Worm (Caenorhabditis elegans) whole organism, L1 larva: Measurements from ENCODE around the gene sqv-7.
A peak's percentile ranks its signal among the peaks of the same experiment; 100 is the strongest.

ENCODE experiments used
- C34B4.2 ChIP-seq: sonication (generic microtip); optimal IDR thresholded peaks from 2 replicates; lab custom pipeline; 2017; ENCODE audit warnings: mild to moderate bottlenecking, missing genetic modification characterization, missing compliant biosample characterization
- F16B12.6 ChIP-seq: fragments of 150-350 bp; optimal IDR thresholded peaks from 2 replicates; lab custom pipeline; 2014; ENCODE audit warnings: missing biosample characterization, missing genetic modification characterization
- Y116A8C.19 ChIP-seq: sonication (generic microtip); optimal IDR thresholded peaks from 2 replicates; lab custom pipeline; 2016; ENCODE audit warnings: missing compliant biosample characterization, missing genetic modification characterization, borderline replicate concordance
- ceh-88 ChIP-seq: fragments of 200-800 bp; sonication (Bioruptor generic); IDR thresholded peaks from 2 replicates; pipeline ENCODE4 v1.3.6; 2022; ENCODE audit warnings: missing genetic modification characterization, missing compliant biosample characterization
- ces-1 ChIP-seq: fragments of 150-350 bp; optimal IDR thresholded peaks from 2 replicates; lab custom pipeline; 2014; ENCODE audit warnings: missing biosample characterization, missing genetic modification reagents, missing genetic modification characterization
- efl-1 ChIP-seq, 4 experiments: fragments of 150-350 bp; optimal IDR thresholded peaks in 3 of 4; peaks in 1 of 4; 1 replicate in 1 of 4; 2 replicates in 3 of 4; lab custom pipeline; 2014; ENCODE audit warnings: missing biosample characterization in 2 of 4, missing genetic modification characterization in 2 of 4, missing genetic modification reagents in 2 of 4
- efl-3 ChIP-seq: fragments of 200-800 bp; sonication (Bioruptor generic); optimal IDR thresholded peaks from 2 replicates; lab custom pipeline; 2018; ENCODE audit warnings: mild to moderate bottlenecking, missing genetic modification characterization, missing compliant biosample characterization
- egl-27 ChIP-seq, 2 experiments: fragments of 150-350 bp in 1 of 2; sonication (generic microtip); optimal IDR thresholded peaks; 3 replicates each; lab custom pipeline; 2017 to 2018; ENCODE audit warnings: missing biosample characterization in 2 of 2, missing genetic modification characterization in 2 of 2, missing genetic modification reagents in 2 of 2
- elt-3 ChIP-seq, 6 experiments: fragments of 150-350 bp in 1 of 6; sonication (generic microtip); optimal IDR thresholded peaks; 2 replicates each; lab custom pipeline; 2017 to 2018; ENCODE audit warnings: missing biosample characterization in 6 of 6, missing genetic modification characterization in 6 of 6, inconsistent platforms in 1 of 6
- ets-5 ChIP-seq: fragments of 200-800 bp; sonication (Bioruptor generic); IDR thresholded peaks from 2 replicates; pipeline ENCODE4 v1.3.6; 2022; ENCODE audit warnings: missing genetic modification characterization, missing compliant biosample characterization
- fkh-10 ChIP-seq: sonication (generic microtip); optimal IDR thresholded peaks from 2 replicates; lab custom pipeline; 2017; ENCODE audit warnings: missing biosample characterization, missing genetic modification reagents, missing genetic modification characterization
- fkh-4 ChIP-seq: sonication (generic microtip); optimal IDR thresholded peaks from 2 replicates; lab custom pipeline; 2016; ENCODE audit warnings: missing compliant biosample characterization, missing genetic modification characterization, borderline replicate concordance
- grh-1 ChIP-seq: fragments of 200-800 bp; sonication (Bioruptor generic); IDR thresholded peaks from 2 replicates; pipeline ENCODE4 v1.3.6; 2022; ENCODE audit warnings: missing genetic modification reagents, missing genetic modification characterization, missing compliant biosample characterization
- hlh-17 ChIP-seq: fragments of 200-800 bp; sonication (Bioruptor generic); optimal IDR thresholded peaks from 2 replicates; lab custom pipeline; 2018; ENCODE audit warnings: missing genetic modification characterization, mild to moderate bottlenecking, missing compliant biosample characterization, moderate library complexity, borderline replicate concordance
- hlh-4 ChIP-seq: sonication (generic microtip); optimal IDR thresholded peaks from 2 replicates; lab custom pipeline; 2016; ENCODE audit warnings: mild to moderate bottlenecking, missing genetic modification characterization, missing compliant biosample characterization
- hpl-2 ChIP-seq: fragments of 150-350 bp; optimal IDR thresholded peaks from 2 replicates; lab custom pipeline; 2014; ENCODE audit warnings: missing biosample characterization, missing genetic modification reagents, missing genetic modification characterization
- irx-1 ChIP-seq: sonication (generic microtip); optimal IDR thresholded peaks from 2 replicates; lab custom pipeline; 2016; ENCODE audit warnings: missing genetic modification characterization, missing compliant biosample characterization
- isw-1 ChIP-seq: fragments of 200-800 bp; sonication (Bioruptor generic); IDR thresholded peaks from 2 replicates; pipeline ENCODE4 v1.3.6; 2022; ENCODE audit warnings: missing genetic modification characterization, missing compliant biosample characterization
- jun-1 ChIP-seq: fragments of 150-350 bp; optimal IDR thresholded peaks from 2 replicates; lab custom pipeline; 2014; ENCODE audit warnings: missing biosample characterization, missing genetic modification reagents, missing genetic modification characterization
- lin-13 ChIP-seq: fragments of 150-350 bp; optimal IDR thresholded peaks from 2 replicates; lab custom pipeline; 2014; ENCODE audit warnings: missing biosample characterization, missing genetic modification reagents, missing genetic modification characterization
- lin-14 ChIP-seq: fragments of 200-800 bp; sonication (Bioruptor generic); optimal IDR thresholded peaks from 2 replicates; lab custom pipeline; 2018; ENCODE audit warnings: mild to moderate bottlenecking, missing genetic modification characterization, moderate library complexity, missing compliant biosample characterization
- lin-15B ChIP-seq: fragments of 150-350 bp; sonication (generic microtip); optimal IDR thresholded peaks from 3 replicates; lab custom pipeline; 2014; ENCODE audit warnings: missing biosample characterization, missing genetic modification characterization
- lin-35 ChIP-seq, 2 experiments: fragments of 150-350 bp; optimal IDR thresholded peaks; 2 replicates each; lab custom pipeline; 2014; ENCODE audit warnings: missing biosample characterization in 2 of 2, missing genetic modification characterization in 2 of 2, missing genetic modification reagents in 2 of 2
- lsy-2 ChIP-seq, 2 experiments: fragments of 150-350 bp; optimal IDR thresholded peaks; 2 replicates each; lab custom pipeline; 2014; ENCODE audit warnings: missing biosample characterization in 2 of 2, missing genetic modification characterization in 2 of 2
- mab-9 ChIP-seq: fragments of 200-800 bp; sonication (Bioruptor generic); IDR thresholded peaks from 2 replicates; pipeline ENCODE4 v1.3.6; 2022; ENCODE audit warnings: missing genetic modification reagents, missing genetic modification characterization, missing compliant biosample characterization
- mdl-1 ChIP-seq, 2 experiments: fragments of 150-350 bp; optimal IDR thresholded peaks; 2 replicates each; lab custom pipeline; 2014 to 2017; ENCODE audit warnings: missing biosample characterization in 2 of 2, missing genetic modification characterization in 2 of 2, inconsistent platforms in 1 of 2
- nhr-19 ChIP-seq: fragments of 200-800 bp; sonication (Bioruptor generic); conservative IDR thresholded peaks from 2 replicates; pipeline ENCODE4 v1.3.6; 2022; ENCODE audit warnings: missing genetic modification characterization, missing compliant biosample characterization
- nhr-28 ChIP-seq: fragments of 150-350 bp; optimal IDR thresholded peaks from 2 replicates; lab custom pipeline; 2014; ENCODE audit warnings: missing biosample characterization, missing genetic modification characterization
- nhr-47 ChIP-seq: sonication (generic microtip); optimal IDR thresholded peaks from 2 replicates; lab custom pipeline; 2016; ENCODE audit warnings: mild to moderate bottlenecking, missing genetic modification characterization, moderate library complexity, missing compliant biosample characterization
- nhr-76 ChIP-seq: sonication (generic microtip); optimal IDR thresholded peaks from 2 replicates; lab custom pipeline; 2017; ENCODE audit warnings: missing biosample characterization, missing genetic modification characterization
- nhr-90 ChIP-seq: sonication (generic microtip); optimal IDR thresholded peaks from 2 replicates; lab custom pipeline; 2016; ENCODE audit warnings: mild to moderate bottlenecking, missing genetic modification characterization, missing compliant biosample characterization; ENCODE audit not compliant: poor library complexity
- pax-3 ChIP-seq: fragments of 200-800 bp; sonication (Bioruptor generic); optimal IDR thresholded peaks from 2 replicates; lab custom pipeline; 2018; ENCODE audit warnings: mild to moderate bottlenecking, missing genetic modification characterization, moderate library complexity, missing compliant biosample characterization
- rnt-1 ChIP-seq: sonication (generic microtip); optimal IDR thresholded peaks from 2 replicates; lab custom pipeline; 2016; ENCODE audit warnings: mild to moderate bottlenecking, missing genetic modification characterization, moderate library complexity, missing compliant biosample characterization
- skn-1 ChIP-seq: fragments of 150-350 bp; optimal IDR thresholded peaks from 2 replicates; lab custom pipeline; 2014; ENCODE audit warnings: missing biosample characterization, missing genetic modification characterization
- tbx-2 ChIP-seq: sonication (generic microtip); optimal IDR thresholded peaks from 2 replicates; lab custom pipeline; 2016; ENCODE audit warnings: missing genetic modification characterization, missing compliant biosample characterization
- unc-98 ChIP-seq: fragments of 200-800 bp; sonication (Bioruptor generic); IDR thresholded peaks from 2 replicates; pipeline ENCODE4 v1.3.6; 2022; ENCODE audit warnings: missing genetic modification characterization, missing compliant biosample characterization
- vab-15 ChIP-seq: sonication (generic microtip); optimal IDR thresholded peaks from 2 replicates; lab custom pipeline; 2017; ENCODE audit warnings: missing genotype, mild to moderate bottlenecking, missing genetic modification characterization, missing compliant biosample characterization
- zag-1 ChIP-seq: fragments of 150-350 bp; optimal IDR thresholded peaks from 2 replicates; lab custom pipeline; 2014; ENCODE audit warnings: missing biosample characterization, missing genetic modification characterization

sqv-7 gene

DNA sequence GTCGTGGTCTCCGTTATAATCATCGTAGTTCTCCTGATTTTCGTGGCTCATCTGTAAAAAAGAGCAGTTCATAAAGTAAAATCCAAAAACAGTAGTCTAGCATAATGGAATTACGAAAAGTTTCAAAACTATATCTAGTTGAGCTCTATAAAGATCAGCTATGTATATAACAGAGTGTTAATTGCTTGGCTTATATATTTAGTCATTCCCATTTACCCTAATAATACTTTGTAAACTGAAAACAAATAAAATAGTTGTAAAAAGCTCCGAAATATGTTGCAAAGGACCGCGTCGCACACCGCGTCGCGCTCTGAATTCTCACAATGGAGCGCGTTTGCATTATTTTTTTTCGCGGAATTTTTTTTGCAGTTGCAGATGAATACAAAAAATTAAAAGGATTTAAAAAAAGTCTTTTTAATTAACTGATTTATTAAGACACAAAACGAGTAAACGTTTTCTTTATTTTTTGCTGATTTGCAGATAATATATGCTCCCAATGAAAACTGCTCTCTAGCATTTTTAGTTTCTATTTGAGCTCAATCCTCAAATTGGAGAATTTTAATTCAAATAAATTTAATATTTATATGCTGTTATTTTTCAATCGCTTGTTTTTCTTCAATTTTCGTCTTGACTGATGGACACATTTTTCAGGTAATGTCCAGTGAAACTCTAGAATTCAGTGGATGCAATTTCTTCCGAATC lies 37.7 kb upstream of the sqv-7 start, which contains the start of the genes tcer-1 and ZK1127.5 (continued):
- TF ChIP-seq hlh-17 (GFP tag; lab: Kevin White, UChicago) (no peak), mab-9 (GFP tag; lab: Robert Waterston, UW) (no peak), isw-1 (no peak), vab-15 (tag; lab: Kevin White, UChicago) (no peak), zag-1 (tag; lab: Kevin White, UChicago) (no peak), elt-3 (tag; optimal IDR thresholded peaks at IDR 0.05; lab: Kevin White, UChicago) (peak in 1 of 6 experiments; percentile 38), hlh-4 (tag; lab: Kevin White, UChicago) (no peak), mdl-1 (tag; optimal IDR thresholded peaks at IDR 0.05; lab: Kevin White, UChicago) (no peak), tbx-2 (tag; lab: Kevin White, UChicago) (peak; percentile 40), ces-1 (GFP tag; lab: Kevin White, UChicago) (no peak), fkh-4 (tag; lab: Kevin White, UChicago) (no peak), hpl-2 (GFP tag; lab: Kevin White, UChicago) (no peak), lin-14 (GFP tag; lab: Kevin White, UChicago) (peak; percentile 55), nhr-28 (no peak), unc-98 (no peak), F16B12.6 (tag; lab: Kevin White, UChicago) (peak; percentile 27), lin-35 (GFP tag; optimal IDR thresholded peaks at IDR 0.05; lab: Kevin White, UChicago) (peak; percentile 58 to 82), fkh-10 (GFP tag; lab: Kevin White, UChicago) (no peak), irx-1 (no peak), pax-3 (tag; lab: Kevin White, UChicago) (no peak), egl-27 (tag; optimal IDR thresholded peaks at IDR 0.05; lab: Kevin White, UChicago) (no peak), lin-15B (tag; lab: Kevin White, UChicago) (peak; percentile 73), ceh-88 (no peak), nhr-76 (tag; lab: Kevin White, UChicago) (no peak), efl-3 (GFP tag; lab: Kevin White, UChicago) (no peak), C34B4.2 (tag; lab: Kevin White, UChicago) (no peak), Y116A8C.19 (tag; lab: Kevin White, UChicago) (no peak), lsy-2 (tag; optimal IDR thresholded peaks at IDR 0.05; lab: Kevin White, UChicago) (peak; percentile 60 to 83), lin-13 (GFP tag; lab: Kevin White, UChicago) (peak; percentile 2), ets-5 (GFP tag; lab: Robert Waterston, UW) (no peak), skn-1 (peak; percentile 43), jun-1 (tag; lab: Kevin White, UChicago) (no peak)

DNA sequence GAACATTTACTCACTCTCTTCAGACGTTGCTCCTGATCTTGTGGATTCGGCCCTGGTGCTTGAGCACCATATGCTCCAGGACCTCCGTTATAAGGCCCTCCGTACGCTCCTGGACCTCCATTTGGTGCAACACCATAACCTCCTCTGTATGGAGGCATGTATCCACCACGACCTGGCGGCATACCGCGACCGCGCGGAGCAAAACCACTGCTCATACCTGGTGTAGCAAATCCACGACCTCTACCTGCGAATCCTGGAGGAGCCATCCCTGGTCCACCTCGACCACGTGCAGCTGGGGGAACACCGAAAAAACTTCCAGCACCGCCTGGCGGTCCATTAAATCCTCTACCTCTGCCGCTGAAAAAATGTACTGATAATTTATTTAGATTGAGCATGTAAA lies 37.0 kb upstream of the sqv-7 start:
- TF ChIP-seq irx-1 (no peak), hlh-4 (tag; lab: Kevin White, UChicago) (no peak), rnt-1 (tag; lab: Kevin White, UChicago) (no peak), tbx-2 (tag; lab: Kevin White, UChicago) (no peak), efl-1 (optimal IDR thresholded peaks at IDR 0.05; lab: Kevin White, UChicago) (no peak), efl-1 (GFP tag; optimal IDR thresholded peaks at IDR 0.05 in 1 of 2; lab: Kevin White, UChicago) (peak in 1 of 2 experiments; percentile 59)

DNA sequence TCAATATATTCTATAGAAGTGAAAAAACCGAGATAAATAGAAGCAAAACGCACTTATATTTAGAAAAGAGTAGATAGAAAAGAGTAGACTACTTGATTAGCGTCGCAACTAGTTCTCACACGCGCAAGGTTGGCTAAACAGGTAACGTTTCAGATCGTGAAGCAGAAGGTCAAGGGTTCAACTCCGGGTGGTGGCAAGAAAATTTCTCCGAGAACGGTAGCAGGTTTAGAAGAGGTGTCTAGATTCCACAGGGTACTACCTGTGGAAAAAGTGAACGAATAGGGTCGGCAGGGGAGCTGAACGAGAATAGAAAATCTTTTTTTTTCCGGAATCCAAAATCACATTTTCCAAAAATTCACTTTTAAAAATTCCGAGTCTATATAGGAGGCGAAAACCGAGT lies 29.6 kb upstream of the sqv-7 start:
- TF ChIP-seq nhr-90 (tag; lab: Kevin White, UChicago) (peak; percentile 32), nhr-19 (GFP tag; lab: Robert Waterston, UW) (peak; percentile 57), nhr-47 (tag; lab: Kevin White, UChicago) (peak; percentile 29), grh-1 (GFP tag; lab: Robert Waterston, UW) (0 out of 2 replicates have a peak, but pooled peaks have one; percentile 9)
